1 fruit fly cellular context compared by ENCODE assay signal in genomic region chr3R:19889603-19890187, dm6.
A peak's percentile ranks its signal among the peaks of the same experiment; 100 is the strongest.
TF ChIP-seq lines count a peak whose summit lies in the region.

No protein-coding gene starts in this region.

TF ChIP-seq in whole organism, embryonic, 481 proteins besides CTCF, POLR2A, EP300 and RAD21 (continued from another document and continues in another):
- TF ChIP-seq tup (GFP tag; optimal IDR thresholded peaks at IDR 0.05; lab: Kevin White, UChicago) (no peak), CG2875 (GFP tag; optimal IDR thresholded peaks at IDR 0.05; lab: Kevin White, UChicago) (peak; percentile 40), cwo (GFP tag; optimal IDR thresholded peaks at IDR 0.05; lab: Kevin White, UChicago) (peak; percentile 84), NK7.1 (GFP tag; optimal IDR thresholded peaks at IDR 0.05; lab: Kevin White, UChicago) (no peak), CG17186 (GFP tag; optimal IDR thresholded peaks at IDR 0.05; lab: Kevin White, UChicago) (no peak), CG6813 (GFP tag; optimal IDR thresholded peaks at IDR 0.05; lab: Kevin White, UChicago) (peak; percentile 74), CG8281 (tag; optimal IDR thresholded peaks at IDR 0.05; lab: Kevin White, UChicago) (peak; percentile 42), CG11560 (tag; IDR thresholded peaks at IDR 0.05; lab: Robert Waterston, UW) (no peak), PHDP (tag; optimal IDR thresholded peaks at IDR 0.05; lab: Kevin White, UChicago) (peak; percentile 85), Taf1 (GFP tag; IDR thresholded peaks at IDR 0.05; lab: Robert Waterston, UW) (peak; percentile 66), CG9932 (GFP tag; IDR thresholded peaks at IDR 0.05; lab: Robert Waterston, UW) (peak; percentile 66), CG8290 (GFP tag; optimal IDR thresholded peaks at IDR 0.05; lab: Kevin White, UChicago) (no peak), CG8290 (tag; optimal IDR thresholded peaks at IDR 0.05; lab: Kevin White, UChicago) (peak in 1 of 2 experiments; percentile 49), HLH54F (GFP tag; optimal IDR thresholded peaks at IDR 0.05; lab: Kevin White, UChicago) (peak; percentile 4), CG15073 (GFP tag; optimal IDR thresholded peaks at IDR 0.05; lab: Kevin White, UChicago) (no peak), Abd-B (GFP tag; optimal IDR thresholded peaks at IDR 0.05; lab: Kevin White, UChicago) (peak; percentile 66), rib (GFP tag; IDR thresholded peaks at IDR 0.05; lab: Robert Waterston, UW) (no peak), CG6654 (GFP tag; optimal IDR thresholded peaks at IDR 0.05; lab: Kevin White, UChicago) (peak; percentile 69), CG2199 (GFP tag; IDR thresholded peaks at IDR 0.05; lab: Robert Waterston, UW) (no peak), CG8924 (tag; optimal IDR thresholded peaks at IDR 0.05; lab: Kevin White, UChicago) (peak; percentile 87), YL-1 (GFP tag; optimal IDR thresholded peaks at IDR 0.05; lab: Kevin White, UChicago) (no peak), insv (GFP tag; optimal IDR thresholded peaks at IDR 0.05; lab: Kevin White, UChicago) (no peak), CG11504 (tag; optimal IDR thresholded peaks at IDR 0.05; lab: Kevin White, UChicago) (peak; percentile 87), NfI (GFP tag; optimal IDR thresholded peaks at IDR 0.05; lab: Kevin White, UChicago) (peak; percentile 66), CG15011 (GFP tag; optimal IDR thresholded peaks at IDR 0.05; lab: Kevin White, UChicago) (peak; percentile 65), CG11696 (GFP tag; IDR thresholded peaks at IDR 0.05; lab: Robert Waterston, UW) (no peak), CG15601 (tag; optimal IDR thresholded peaks at IDR 0.05; lab: Kevin White, UChicago) (peak; percentile 13), CG32772 (GFP tag; IDR thresholded peaks at IDR 0.05; lab: Robert Waterston, UW) (no peak), CG4730 (GFP tag; IDR thresholded peaks at IDR 0.05; lab: Robert Waterston, UW) (peak; percentile 54; the same call in 1 of the 2 replicates), HHEX (GFP tag; optimal IDR thresholded peaks at IDR 0.05; lab: Kevin White, UChicago) (peak; percentile 83), CG31224 (GFP tag; IDR thresholded peaks at IDR 0.05; lab: Robert Waterston, UW) (peak; percentile 61; the same call in 1 of the 2 replicates), MESR4 (GFP tag; optimal IDR thresholded peaks at IDR 0.05; lab: Kevin White, UChicago) (no peak), Kr (GFP tag; optimal IDR thresholded peaks at IDR 0.05; lab: Kevin White, UChicago) (no peak), CG10979 (tag; optimal IDR thresholded peaks at IDR 0.05; lab: Kevin White, UChicago) (peak; percentile 75), CG6272 (GFP tag; IDR thresholded peaks at IDR 0.05; lab: Robert Waterston, UW) (0 out of 2 replicates have a peak, but pooled peaks have one; percentile 6), stc (GFP tag; IDR thresholded peaks at IDR 0.05; lab: Robert Waterston, UW) (no peak), disco-r (GFP tag; optimal IDR thresholded peaks at IDR 0.05; lab: Kevin White, UChicago) (no peak), emc (GFP tag; optimal IDR thresholded peaks at IDR 0.05; lab: Kevin White, UChicago) (peak; percentile 12), pfk (GFP tag; optimal IDR thresholded peaks at IDR 0.05; lab: Kevin White, UChicago) (no peak), nmo (GFP tag; optimal IDR thresholded peaks at IDR 0.05; lab: Kevin White, UChicago) (peak; percentile 85), E2f1 (GFP tag; IDR thresholded peaks at IDR 0.05; lab: Robert Waterston, UW) (no peak), ac (GFP tag; optimal IDR thresholded peaks at IDR 0.05; lab: Kevin White, UChicago) (no peak), Pdp1 (GFP tag; optimal IDR thresholded peaks at IDR 0.05; lab: Kevin White, UChicago) (peak in 1 of 2 experiments; percentile 34), CG1832 (GFP tag; optimal IDR thresholded peaks at IDR 0.05; lab: Kevin White, UChicago) (no peak), CG10267 (tag; optimal IDR thresholded peaks at IDR 0.05; lab: Kevin White, UChicago) (peak; percentile 73), bigmax (GFP tag; optimal IDR thresholded peaks at IDR 0.05; lab: Kevin White, UChicago) (no peak), sens-2 (GFP tag; IDR thresholded peaks at IDR 0.05; lab: Robert Waterston, UW) (no peak), ci (GFP tag; IDR thresholded peaks at IDR 0.05; lab: Robert Waterston, UW) (0 out of 3 replicates have a peak, but pooled peaks have one; percentile 20), Bgb (GFP tag; IDR thresholded peaks at IDR 0.05; lab: Robert Waterston, UW; ENCODE audit: partially characterized antibody) (no peak), ato (GFP tag; IDR thresholded peaks at IDR 0.05; lab: Robert Waterston, UW; ENCODE audit: partially characterized antibody) (no peak), dimm (GFP tag; IDR thresholded peaks at IDR 0.05; lab: Robert Waterston, UW) (no peak), CG4404 (GFP tag; IDR thresholded peaks at IDR 0.05; lab: Robert Waterston, UW) (no peak), sqz (GFP tag; optimal IDR thresholded peaks at IDR 0.05; lab: Kevin White, UChicago) (peak; percentile 47), CG32767 (GFP tag; IDR thresholded peaks at IDR 0.05; lab: Robert Waterston, UW) (0 out of 2 replicates have a peak, but pooled peaks have one; percentile 7), Nf-YA (GFP tag; IDR thresholded peaks at IDR 0.05; lab: Robert Waterston, UW) (peak; percentile 22; the same call in 1 of the 2 replicates), ind (GFP tag; optimal IDR thresholded peaks at IDR 0.05; lab: Kevin White, UChicago) (peak; percentile 73), corto (GFP tag; optimal IDR thresholded peaks at IDR 0.05; lab: Kevin White, UChicago) (no peak), Myb (GFP tag; optimal IDR thresholded peaks at IDR 0.05; lab: Kevin White, UChicago) (no peak), scrt (GFP tag; optimal IDR thresholded peaks at IDR 0.05; lab: Kevin White, UChicago) (peak; percentile 80), CG3847 (GFP tag; IDR thresholded peaks at IDR 0.05; lab: Robert Waterston, UW) (peak; percentile 57), Dfd (GFP tag; optimal IDR thresholded peaks at IDR 0.05; lab: Kevin White, UChicago) (no peak), Dad (GFP tag; optimal IDR thresholded peaks at IDR 0.05; lab: Kevin White, UChicago) (no peak), H15 (GFP tag; IDR thresholded peaks at IDR 0.05; lab: Robert Waterston, UW) (no peak), CG9797 (GFP tag; optimal IDR thresholded peaks at IDR 0.05; lab: Kevin White, UChicago) (no peak), Awh (GFP tag; IDR thresholded peaks at IDR 0.05; lab: Robert Waterston, UW) (no peak), Rx (GFP tag; IDR thresholded peaks at IDR 0.05; lab: Robert Waterston, UW) (no peak), CG1647 (GFP tag; optimal IDR thresholded peaks at IDR 0.05; lab: Kevin White, UChicago) (no peak), CG3726 (GFP tag; IDR thresholded peaks at IDR 0.05; lab: Robert Waterston, UW) (no peak), ash1 (GFP tag; optimal IDR thresholded peaks at IDR 0.05; lab: Kevin White, UChicago) (no peak), ap (GFP tag; IDR thresholded peaks at IDR 0.05; lab: Robert Waterston, UW) (no peak), peb (GFP tag; IDR thresholded peaks at IDR 0.05; lab: Robert Waterston, UW) (0 out of 2 replicates have a peak, but pooled peaks have one; percentile 36), HLHmδ (GFP tag; optimal IDR thresholded peaks at IDR 0.05; lab: Kevin White, UChicago) (peak; percentile 61), shn (GFP tag; optimal IDR thresholded peaks at IDR 0.05; lab: Kevin White, UChicago) (no peak), caup (GFP tag; optimal IDR thresholded peaks at IDR 0.05; lab: Kevin White, UChicago; ENCODE audit: severe bottlenecking) (peak; percentile 86), CG12744 (GFP tag; optimal IDR thresholded peaks at IDR 0.05; lab: Kevin White, UChicago) (no peak), CrebB (tag; optimal IDR thresholded peaks at IDR 0.05; lab: Kevin White, UChicago) (peak; percentile 44), cad (GFP tag; optimal IDR thresholded peaks at IDR 0.05; lab: Kevin White, UChicago) (no peak), fd102C (GFP tag; optimal IDR thresholded peaks at IDR 0.05; lab: Kevin White, UChicago) (no peak), z (GFP tag; IDR thresholded peaks at IDR 0.05; lab: Robert Waterston, UW) (peak; percentile 72; the same call in 2 of the 3 replicates), CG6791 (GFP tag; IDR thresholded peaks at IDR 0.05; lab: Robert Waterston, UW; ENCODE audit: partially characterized antibody) (no peak), tna (GFP tag; IDR thresholded peaks at IDR 0.05; lab: Robert Waterston, UW; ENCODE audit: partially characterized antibody) (no peak), mirr (GFP tag; optimal IDR thresholded peaks at IDR 0.05; lab: Kevin White, UChicago) (peak; percentile 70), GATAe (GFP tag; conservative IDR thresholded peaks at IDR 0.05; lab: Robert Waterston, UW) (no peak), CG18011 (GFP tag; optimal IDR thresholded peaks at IDR 0.05; lab: Kevin White, UChicago) (peak; percentile 6), Vsx1 (GFP tag; optimal IDR thresholded peaks at IDR 0.05; lab: Kevin White, UChicago) (peak; percentile 46), fd3F (GFP tag; optimal IDR thresholded peaks at IDR 0.05; lab: Kevin White, UChicago) (peak; percentile 76), Elba2 (GFP tag; optimal IDR thresholded peaks at IDR 0.05; lab: Kevin White, UChicago) (no peak), CG4282 (GFP tag; optimal IDR thresholded peaks at IDR 0.05; lab: Kevin White, UChicago) (no peak), CG17912 (GFP tag; optimal IDR thresholded peaks at IDR 0.05; lab: Kevin White, UChicago) (no peak), CG14710 (tag; optimal IDR thresholded peaks at IDR 0.05; lab: Kevin White, UChicago) (peak; percentile 56), CG34376 (GFP tag; optimal IDR thresholded peaks at IDR 0.05; lab: Kevin White, UChicago) (peak; percentile 68), mam (GFP tag; optimal IDR thresholded peaks at IDR 0.05; lab: Kevin White, UChicago) (no peak), Ptx1 (GFP tag; IDR thresholded peaks at IDR 0.05; lab: Robert Waterston, UW) (peak; percentile 62), CG43689 (GFP tag; IDR thresholded peaks at IDR 0.05; lab: Robert Waterston, UW) (no peak), Nf-YC (tag; optimal IDR thresholded peaks at IDR 0.05; lab: Kevin White, UChicago) (peak; percentile 55), Med (GFP tag; lab: Kevin White, UChicago) (peak; percentile 72), CG33557 (GFP tag; optimal IDR thresholded peaks at IDR 0.05; lab: Kevin White, UChicago) (no peak), Eip74EF (GFP tag; optimal IDR thresholded peaks at IDR 0.05; lab: Kevin White, UChicago) (peak in 1 of 2 experiments; percentile 76), chinmo (GFP tag; IDR thresholded peaks at IDR 0.05; lab: Robert Waterston, UW; ENCODE audit: partially characterized antibody) (peak; percentile 69; the same call in 3 of the 4 replicates), nerfin-2 (GFP tag; IDR thresholded peaks at IDR 0.05; lab: Robert Waterston, UW; ENCODE audit: partially characterized antibody) (no peak), Hand (GFP tag; optimal IDR thresholded peaks at IDR 0.05; lab: Kevin White, UChicago) (no peak), lab (GFP tag; optimal IDR thresholded peaks at IDR 0.05; lab: Kevin White, UChicago) (peak; percentile 91), sc (optimal IDR thresholded peaks at IDR 0.05; lab: Kevin White, UChicago) (no peak), sc (GFP tag; optimal IDR thresholded peaks at IDR 0.05; lab: Kevin White, UChicago) (no peak), mld (GFP tag; IDR thresholded peaks at IDR 0.05; lab: Robert Waterston, UW; ENCODE audit: partially characterized antibody) (no peak), Dip3 (GFP tag; optimal IDR thresholded peaks at IDR 0.05; lab: Kevin White, UChicago) (peak; percentile 17), CG31365 (tag; optimal IDR thresholded peaks at IDR 0.05; lab: Kevin White, UChicago) (no peak), CG13123 (GFP tag; optimal IDR thresholded peaks at IDR 0.05; lab: Kevin White, UChicago) (no peak), cato (GFP tag; optimal IDR thresholded peaks at IDR 0.05; lab: Kevin White, UChicago; ENCODE audit: borderline replicate concordance) (peak; percentile 6), al (GFP tag; IDR thresholded peaks at IDR 0.05; lab: Robert Waterston, UW) (peak; percentile 69), CG14667 (GFP tag; IDR thresholded peaks at IDR 0.05; lab: Robert Waterston, UW) (no peak), Dek (tag; optimal IDR thresholded peaks at IDR 0.05; lab: Kevin White, UChicago) (peak; percentile 78), Asciz (GFP tag; optimal IDR thresholded peaks at IDR 0.05; lab: Kevin White, UChicago) (peak; percentile 73), da (GFP tag; optimal IDR thresholded peaks at IDR 0.05; lab: Kevin White, UChicago) (no peak), CG12942 (GFP tag; optimal IDR thresholded peaks at IDR 0.05; lab: Kevin White, UChicago) (peak; percentile 39), Atf6 (GFP tag; IDR thresholded peaks at IDR 0.05; lab: Robert Waterston, UW) (peak; percentile 64; the same call in 1 of the 2 replicates), CG9817 (tag; optimal IDR thresholded peaks at IDR 0.05; lab: Kevin White, UChicago) (peak; percentile 73), pzg (GFP tag; optimal IDR thresholded peaks at IDR 0.05; lab: Kevin White, UChicago) (no peak), CG2116 (GFP tag; optimal IDR thresholded peaks at IDR 0.05; lab: Kevin White, UChicago) (peak; percentile 15), gce (GFP tag; IDR thresholded peaks at IDR 0.05; lab: Robert Waterston, UW) (no peak), BEAF-32 (GFP tag; optimal IDR thresholded peaks at IDR 0.05; lab: Kevin White, UChicago) (no peak), Side (GFP tag; optimal IDR thresholded peaks at IDR 0.05; lab: Kevin White, UChicago) (no peak), jing (GFP tag; optimal IDR thresholded peaks at IDR 0.05; lab: Kevin White, UChicago) (peak; percentile 12), CG12155 (GFP tag; optimal IDR thresholded peaks at IDR 0.05; lab: Kevin White, UChicago) (peak; percentile 57), CG33213 (GFP tag; optimal IDR thresholded peaks at IDR 0.05; lab: Kevin White, UChicago) (peak; percentile 27), chn (GFP tag; optimal IDR thresholded peaks at IDR 0.05; lab: Kevin White, UChicago) (no peak), pnt (GFP tag; optimal IDR thresholded peaks at IDR 0.05; lab: Kevin White, UChicago) (no peak), row (GFP tag; IDR thresholded peaks at IDR 0.05; lab: Robert Waterston, UW) (peak; percentile 79), CG42726 (GFP tag; IDR thresholded peaks at IDR 0.05; lab: Robert Waterston, UW; ENCODE audit: partially characterized antibody) (no peak), CG7271 (tag; optimal IDR thresholded peaks at IDR 0.05; lab: Kevin White, UChicago) (no peak), lola (GFP tag; optimal IDR thresholded peaks at IDR 0.05; lab: Kevin White, UChicago) (peak in 1 of 3 experiments; percentile 15), dmrt11E (tag; optimal IDR thresholded peaks at IDR 0.05; lab: Kevin White, UChicago) (no peak), bsh (GFP tag; optimal IDR thresholded peaks at IDR 0.05; lab: Kevin White, UChicago) (peak in 1 of 2 experiments; percentile 52)
